Fruit fly (Drosophila melanogaster): ENCODE results near the gene Rev1.

The Rev1 gene

dm6 chr3L:615425-616046 lies 38.6 kb upstream of the Rev1 start (continued):
- TF ChIP-seq CG1647 (GFP tag; optimal IDR thresholded peaks at IDR 0.05) (peak; percentile 74), Lpt (GFP tag; optimal IDR thresholded peaks at IDR 0.05) (no peak), CG7745 (tag; optimal IDR thresholded peaks at IDR 0.05) (no peak), CG5245 (GFP tag; optimal IDR thresholded peaks at IDR 0.05) (peak; percentile 87), Xbp1 (GFP tag; optimal IDR thresholded peaks at IDR 0.05) (peak; percentile 92), CG9609 (GFP tag; optimal IDR thresholded peaks at IDR 0.05) (peak; percentile 79), Elba2 (GFP tag; optimal IDR thresholded peaks at IDR 0.05) (no peak)

dm6 chr3L:616099-616481 lies 38.1 kb upstream of the Rev1 start:
- TF ChIP-seq Pdp1 (GFP tag; optimal IDR thresholded peaks at IDR 0.05) (peak in 1 of 2 experiments; percentile 95), fd102C (GFP tag; optimal IDR thresholded peaks at IDR 0.05) (no peak), sens (GFP tag) (peak; percentile 70), CG6765 (GFP tag; optimal IDR thresholded peaks at IDR 0.05) (peak; percentile 32), HLHmδ (GFP tag; optimal IDR thresholded peaks at IDR 0.05) (peak; percentile 6), CkIIα-i1 (GFP tag; IDR thresholded peaks at IDR 0.05) (no peak), Opbp (GFP tag; IDR thresholded peaks at IDR 0.05; ENCODE audit: partially characterized antibody) (no peak), CG6813 (GFP tag; optimal IDR thresholded peaks at IDR 0.05) (peak; percentile 45)

- TF ChIP-seq Mes4 (GFP tag; optimal IDR thresholded peaks at IDR 0.05): no peak
- TF ChIP-seq ap (GFP tag; IDR thresholded peaks at IDR 0.05): no peak
- no peak for TF ChIP-seq trh (GFP tag; optimal IDR thresholded peaks at IDR 0.05)
- TF ChIP-seq Nf-YA (GFP tag; IDR thresholded peaks at IDR 0.05): 0 out of 2 replicates have a peak, but pooled peaks have one; percentile 6
- no peak for TF ChIP-seq NfI (GFP tag; optimal IDR thresholded peaks at IDR 0.05)
- TF ChIP-seq CG7987 (GFP tag; optimal IDR thresholded peaks at IDR 0.05): peak; percentile 68
- no peak for TF ChIP-seq CG3281 (GFP tag; optimal IDR thresholded peaks at IDR 0.05)
- no peak for TF ChIP-seq CG12155 (GFP tag; optimal IDR thresholded peaks at IDR 0.05)
- TF ChIP-seq CG14441 (GFP tag; IDR thresholded peaks at IDR 0.05): no peak
- no peak for TF ChIP-seq nom (GFP tag; optimal IDR thresholded peaks at IDR 0.05)
- no peak for TF ChIP-seq CG1647 (GFP tag; optimal IDR thresholded peaks at IDR 0.05)
- TF ChIP-seq CG17186 (GFP tag; optimal IDR thresholded peaks at IDR 0.05): no peak
- TF ChIP-seq CG7786 (GFP tag; optimal IDR thresholded peaks at IDR 0.05): no peak
- no peak for TF ChIP-seq ranshi (GFP tag; IDR thresholded peaks at IDR 0.05)
- TF ChIP-seq dysf (GFP tag; IDR thresholded peaks at IDR 0.05): 0 out of 3 replicates have a peak, but pooled peaks have one; percentile 13
- TF ChIP-seq Abd-B (GFP tag; optimal IDR thresholded peaks at IDR 0.05): no peak
- TF ChIP-seq CG1024 (GFP tag; IDR thresholded peaks at IDR 0.05): no peak
- TF ChIP-seq onecut (GFP tag; IDR thresholded peaks at IDR 0.05): no peak
- no peak for TF ChIP-seq dati (GFP tag; IDR thresholded peaks at IDR 0.05)
- TF ChIP-seq ham (GFP tag; IDR thresholded peaks at IDR 0.05): no peak
- peak; percentile 58 for TF ChIP-seq chn (GFP tag; optimal IDR thresholded peaks at IDR 0.05)
- no peak for TF ChIP-seq Hsf (GFP tag; optimal IDR thresholded peaks at IDR 0.05)
- 0 out of 2 replicates have a peak, but pooled peaks have one; percentile 11 for TF ChIP-seq Atf6 (GFP tag; IDR thresholded peaks at IDR 0.05)
- TF ChIP-seq kni (GFP tag; optimal IDR thresholded peaks at IDR 0.05): peak; percentile 99
- peak; percentile 74 for TF ChIP-seq sug (tag; optimal IDR thresholded peaks at IDR 0.05)
- no peak for TF ChIP-seq CG1529 (GFP tag; optimal IDR thresholded peaks at IDR 0.05)
- TF ChIP-seq Rfx (GFP tag; IDR thresholded peaks at IDR 0.05): no peak
- no peak for TF ChIP-seq Fer2 (tag; optimal IDR thresholded peaks at IDR 0.05)
- TF ChIP-seq CG14014 (GFP tag; IDR thresholded peaks at IDR 0.05): no peak
- TF ChIP-seq sisA (GFP tag; IDR thresholded peaks at IDR 0.05): no peak
- peak; percentile 39 for TF ChIP-seq pfk (GFP tag; optimal IDR thresholded peaks at IDR 0.05)
- no peak for TF ChIP-seq jigr1 (GFP tag; IDR thresholded peaks at IDR 0.05)
- 0 out of 3 replicates have a peak, but pooled peaks have one; percentile 19 for TF ChIP-seq gce (GFP tag; IDR thresholded peaks at IDR 0.05)
Observed at dm6 chr3L:616482-617148, 37.5 kb upstream of the Rev1 start.
